Fruit fly (Drosophila melanogaster): ENCODE measurements around the gene CG6511.

DNA sequence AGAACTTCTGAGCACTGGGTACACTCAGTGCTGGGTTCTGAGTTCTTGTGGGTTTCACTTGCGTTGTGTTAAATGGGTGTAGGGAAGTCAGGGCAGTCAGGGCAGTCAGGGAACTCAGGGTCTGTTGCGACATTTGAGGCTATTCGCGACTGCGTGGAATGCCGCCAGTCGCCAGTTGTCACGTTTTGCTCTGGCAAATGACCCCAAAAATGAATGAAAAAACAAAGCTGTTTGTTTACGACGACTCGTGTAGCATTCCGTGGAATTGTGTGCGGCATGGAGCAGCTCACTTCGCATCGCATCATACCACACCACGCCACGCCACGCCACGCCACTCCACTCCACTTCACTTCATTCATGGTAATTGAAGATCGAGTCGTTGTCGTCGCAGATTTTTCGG, 39.9 kb upstream of the CG6511 start:
- TF ChIP-seq Hr96 (GFP tag; optimal IDR thresholded peaks at IDR 0.05) (no peak), Mnt (GFP tag; optimal IDR thresholded peaks at IDR 0.05) (no peak)
